Worm (Caenorhabditis elegans) whole organism, mixed stage, embryonic: Measurements from ENCODE around the gene M03B6.1.

Source experiments
- bed-3 ChIP-seq: fragments of 200-800 bp; sonication (Bioruptor generic); optimal IDR thresholded peaks from 3 replicates; lab custom pipeline; 2018; ENCODE audit warnings: mild to moderate bottlenecking, missing genetic modification characterization, moderate library complexity, missing compliant biosample characterization
- ces-1 ChIP-seq: fragments of 150-350 bp; optimal IDR thresholded peaks from 2 replicates; lab custom pipeline; 2014; ENCODE audit warnings: missing biosample characterization, missing genetic modification reagents, missing genetic modification characterization
- cnd-1 ChIP-seq: fragments of 200-800 bp; sonication (Bioruptor generic); optimal IDR thresholded peaks from 2 replicates; lab custom pipeline; 2018; ENCODE audit warnings: mild to moderate bottlenecking, missing genetic modification characterization, missing compliant biosample characterization
- elt-1 ChIP-seq: sonication (generic microtip); optimal IDR thresholded peaks from 2 replicates; lab custom pipeline; 2017; ENCODE audit warnings: missing genetic modification characterization, mild to moderate bottlenecking, missing compliant biosample characterization, antibody characterized with exemption, moderate library complexity, borderline replicate concordance; ENCODE audit not compliant: insufficient read depth
- lsy-2 ChIP-seq: fragments of 150-350 bp; optimal IDR thresholded peaks from 2 replicates; lab custom pipeline; 2014; ENCODE audit warnings: missing biosample characterization, missing genetic modification characterization
- mep-1 ChIP-seq: fragments of 150-350 bp; optimal IDR thresholded peaks from 2 replicates; lab custom pipeline; 2017; ENCODE audit warnings: missing biosample characterization, missing genetic modification reagents, missing genetic modification characterization, inconsistent platforms
- nhr-12 ChIP-seq: fragments of 150-350 bp; optimal IDR thresholded peaks from 2 replicates; lab custom pipeline; 2014; ENCODE audit warnings: missing biosample characterization, missing genetic modification characterization
- pha-4 ChIP-seq: fragments of 150-350 bp; optimal IDR thresholded peaks from 2 replicates; lab custom pipeline; 2018; ENCODE audit warnings: missing biosample characterization, missing genetic modification reagents, missing genetic modification characterization
- snpc-4 ChIP-seq: fragments of 150-350 bp; optimal IDR thresholded peaks from 2 replicates; lab custom pipeline; 2014; ENCODE audit warnings: missing biosample characterization, missing genetic modification characterization
- unc-39 ChIP-seq: fragments of 150-350 bp; optimal IDR thresholded peaks from 2 replicates; lab custom pipeline; 2014; ENCODE audit warnings: missing biosample characterization, missing genetic modification characterization
- unc-62 ChIP-seq: fragments of 150-350 bp; optimal IDR thresholded peaks from 2 replicates; lab custom pipeline; 2014; ENCODE audit warnings: missing biosample characterization, missing genetic modification reagents, missing genetic modification characterization
- zip-8 ChIP-seq: fragments of 150-350 bp; optimal IDR thresholded peaks from 2 replicates; lab custom pipeline; 2014; ENCODE audit warnings: missing biosample characterization, missing genetic modification characterization
- ztf-11 ChIP-seq: fragments of 150-350 bp; optimal IDR thresholded peaks from 2 replicates; lab custom pipeline; 2014; ENCODE audit warnings: missing biosample characterization, missing genetic modification characterization

ce11 chrX:13803246-13803645 lies 38.2 kb upstream of the M03B6.1 start:
- TF ChIP-seq bed-3 (GFP tag; lab: Kevin White, UChicago) (no peak), ces-1 (GFP tag; lab: Kevin White, UChicago) (no peak), snpc-4 (tag; lab: Kevin White, UChicago) (no peak), cnd-1 (no peak), elt-1 (no peak), nhr-12 (tag; lab: Kevin White, UChicago) (no peak), zip-8 (no peak), lsy-2 (no peak), unc-62 (GFP tag; lab: Kevin White, UChicago) (no peak), ztf-11 (tag; lab: Kevin White, UChicago) (no peak), pha-4 (tag; lab: Kevin White, UChicago) (no peak), unc-39 (tag; lab: Kevin White, UChicago) (no peak), mep-1 (tag; lab: Kevin White, UChicago) (no peak)
